Fruit fly (Drosophila melanogaster) whole organism, wandering third instar larva: Measurements from ENCODE around the gene CG15544.

ENCODE experiments used
- Abd-B ChIP-seq: fragments of >200 bp; optimal IDR thresholded peaks from 2 replicates; lab custom pipeline; 2017; ENCODE audit warnings: missing biosample characterization, missing genetic modification characterization
- CG32264 ChIP-seq: fragments of 200-800 bp; sonication (Bioruptor generic); optimal IDR thresholded peaks from 2 replicates; lab custom pipeline; 2016; ENCODE audit warnings: missing biosample characterization, missing genetic modification characterization
- CG9705 ChIP-seq: fragments of 200-800 bp; sonication (Bioruptor generic); optimal IDR thresholded peaks from 2 replicates; lab custom pipeline; 2018; ENCODE audit warnings: missing biosample characterization, mild to moderate bottlenecking, missing genetic modification characterization
- CrebA ChIP-seq: fragments of 200-800 bp; sonication (Bioruptor generic); optimal IDR thresholded peaks from 2 replicates; lab custom pipeline; 2016; ENCODE audit warnings: missing biosample characterization, mild to moderate bottlenecking, missing genetic modification characterization, borderline replicate concordance
- Dfd ChIP-seq: fragments of >200 bp; optimal IDR thresholded peaks from 2 replicates; lab custom pipeline; 2017; ENCODE audit warnings: missing biosample characterization, missing genetic modification characterization
- Dif ChIP-seq: fragments of 200-275, 200-300 bp; sonication (Bioruptor generic); optimal IDR thresholded peaks from 2 replicates; lab custom pipeline; 2018; ENCODE audit warnings: missing biosample characterization, missing genetic modification characterization; ENCODE audit not compliant: partially characterized antibody
- HLH106 ChIP-seq: fragments of 200-800 bp; optimal IDR thresholded peaks from 3 replicates; lab custom pipeline; 2019; ENCODE audit warnings: missing biosample characterization, mild to moderate bottlenecking, missing genetic modification characterization, moderate library complexity
- Hnf4 ChIP-seq: fragments of 200-800 bp; sonication (Bioruptor generic); optimal IDR thresholded peaks from 2 replicates; lab custom pipeline; 2016; ENCODE audit warnings: missing biosample characterization, mild to moderate bottlenecking, missing genetic modification characterization
- Hr83 ChIP-seq: fragments of 200-300 bp; sonication (Bioruptor generic); optimal IDR thresholded peaks from 2 replicates; lab custom pipeline; 2016; ENCODE audit warnings: missing biosample characterization, mild to moderate bottlenecking, missing genetic modification characterization, moderate library complexity; ENCODE audit not compliant: poor library complexity, severe bottlenecking
- Jra ChIP-seq: sonication (Bioruptor generic); optimal IDR thresholded peaks from 2 replicates; lab custom pipeline; 2016; ENCODE audit warnings: missing biosample characterization, missing genetic modification characterization
- OdsH ChIP-seq: fragments of 200-800 bp; sonication (Bioruptor generic); optimal IDR thresholded peaks from 2 replicates; lab custom pipeline; 2016; ENCODE audit warnings: missing biosample characterization, mild to moderate bottlenecking, missing genetic modification characterization
- Sp1 ChIP-seq: fragments of 200-800 bp; sonication (Bioruptor generic); optimal IDR thresholded peaks from 3 replicates; lab custom pipeline; 2019; ENCODE audit warnings: missing biosample characterization, mild to moderate bottlenecking, missing genetic modification characterization, moderate library complexity
- Vsx2 ChIP-seq: fragments of 200-300, 225-300 bp; sonication (Bioruptor generic); optimal IDR thresholded peaks from 2 replicates; lab custom pipeline; 2018; ENCODE audit warnings: missing biosample characterization, missing genetic modification characterization; ENCODE audit not compliant: partially characterized antibody
- br ChIP-seq: fragments of 200-800 bp; sonication (Bioruptor generic); optimal IDR thresholded peaks from 2 replicates; lab custom pipeline; 2016; ENCODE audit warnings: missing biosample characterization, missing genetic modification characterization
- brk ChIP-seq: fragments of 200-800 bp; sonication (Bioruptor generic); optimal IDR thresholded peaks from 2 replicates; lab custom pipeline; 2016; ENCODE audit warnings: missing biosample characterization, mild to moderate bottlenecking, missing genetic modification characterization
- dl ChIP-seq, 2 experiments: fragments of 175-275, 200-275 bp in 1 of 2; fragments of 200-275 bp in 1 of 2; sonication (Bioruptor generic); optimal IDR thresholded peaks; lab custom pipeline; 2018; ENCODE audit warnings: mild to moderate bottlenecking in 2 of 2, missing biosample characterization in 2 of 2, missing genetic modification characterization in 2 of 2, moderate library complexity in 2 of 2; ENCODE audit not compliant: partially characterized antibody in 2 of 2, insufficient read depth in 1 of 2
- dsf ChIP-seq: sonication (Bioruptor generic); optimal IDR thresholded peaks from 2 replicates; lab custom pipeline; 2016; ENCODE audit warnings: missing biosample characterization, missing genetic modification characterization, borderline replicate concordance
- ey ChIP-seq: fragments of 200-800 bp; sonication (Bioruptor generic); optimal IDR thresholded peaks from 2 replicates; lab custom pipeline; 2016; ENCODE audit warnings: missing biosample characterization, missing genetic modification characterization
- foxo ChIP-seq, 2 experiments: fragments of 200-800 bp; sonication (Bioruptor generic); optimal IDR thresholded peaks; 2 replicates in 1 of 2; 3 replicates in 1 of 2; lab custom pipeline; 2016 to 2017; ENCODE audit warnings: missing biosample characterization in 2 of 2, missing genetic modification characterization in 2 of 2
- fru ChIP-seq: fragments of 200-800 bp; sonication (Bioruptor generic); optimal IDR thresholded peaks from 3 replicates; lab custom pipeline; 2016; ENCODE audit warnings: missing biosample characterization, mild to moderate bottlenecking, missing genetic modification characterization
- h ChIP-seq: fragments of 200-800 bp; sonication (Bioruptor generic); optimal IDR thresholded peaks from 3 replicates; lab custom pipeline; 2016; ENCODE audit warnings: missing biosample characterization, mild to moderate bottlenecking, missing genetic modification characterization
- jim ChIP-seq: fragments of 175-275, 200-325 bp; sonication (Bioruptor generic); optimal IDR thresholded peaks from 2 replicates; lab custom pipeline; 2016; ENCODE audit warnings: missing biosample characterization, mild to moderate bottlenecking, missing genetic modification characterization
- rgr ChIP-seq: fragments of 200-800 bp; sonication (Bioruptor generic); optimal IDR thresholded peaks from 3 replicates; lab custom pipeline; 2016; ENCODE audit warnings: missing biosample characterization, mild to moderate bottlenecking, missing genetic modification characterization
- sage ChIP-seq: fragments of 200-800 bp; sonication (Bioruptor generic); optimal IDR thresholded peaks from 2 replicates; lab custom pipeline; 2016; ENCODE audit warnings: missing biosample characterization, mild to moderate bottlenecking, missing genetic modification characterization
- sv ChIP-seq: fragments of 200-800 bp; sonication (Bioruptor generic); optimal IDR thresholded peaks from 3 replicates; lab custom pipeline; 2016; ENCODE audit warnings: missing biosample characterization, missing genetic modification characterization
- tai ChIP-seq: sonication (Bioruptor generic); optimal IDR thresholded peaks from 2 replicates; lab custom pipeline; 2016; ENCODE audit warnings: missing biosample characterization, missing genetic modification characterization
- woc ChIP-seq: sonication (Bioruptor generic); optimal IDR thresholded peaks from 2 replicates; lab custom pipeline; 2016; ENCODE audit warnings: missing biosample characterization, mild to moderate bottlenecking, missing genetic modification characterization

CG15544 gene

DNA sequence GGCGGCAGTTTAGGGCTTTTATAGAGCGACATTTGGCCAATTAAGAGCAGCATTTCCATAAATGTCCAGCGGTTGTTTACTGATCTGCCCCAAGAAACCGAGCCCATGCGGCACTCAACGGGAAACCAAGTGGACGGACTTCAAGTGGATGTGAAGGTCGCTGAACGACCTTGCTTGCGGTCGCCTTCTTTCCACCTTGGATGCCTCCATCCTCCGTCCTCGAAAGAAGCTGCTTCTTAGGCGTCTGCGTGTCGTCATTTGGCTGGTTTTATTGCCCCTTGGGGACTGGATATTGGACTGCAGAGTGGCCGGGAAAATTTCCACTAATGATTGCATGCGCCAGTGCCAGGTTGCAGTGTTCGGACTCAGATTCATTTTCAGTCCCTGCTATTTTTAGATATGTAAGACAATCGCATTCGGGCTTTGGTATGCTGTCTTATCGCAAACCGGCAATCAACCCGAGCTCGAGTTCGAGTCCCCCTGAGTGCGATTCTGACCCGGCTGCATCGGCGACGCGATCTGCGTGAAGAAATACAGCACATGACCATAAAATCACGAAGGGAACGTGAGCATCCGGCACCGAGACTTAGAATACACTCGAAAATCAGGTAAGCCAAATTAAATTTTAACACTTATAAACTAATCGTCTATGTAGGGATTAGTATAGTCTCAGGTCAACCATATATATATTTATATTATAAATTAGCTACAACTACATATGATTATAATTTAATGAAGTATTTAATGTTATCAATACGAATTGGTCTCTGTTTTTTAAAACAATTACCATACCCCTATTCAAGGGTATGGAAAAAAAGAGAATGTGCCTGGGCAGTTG, 15.2 kb downstream of the CG15544 start (continued):
- TF ChIP-seq tai (GFP tag; lab: Kevin White, UChicago) (no peak), CrebA (GFP tag; lab: Kevin White, UChicago) (no peak), dl (GFP tag; optimal IDR thresholded peaks at IDR 0.05; lab: Kevin White, UChicago; ENCODE audit: insufficient read depth in 1 of 2, partially characterized antibody in 2 of 2) (no peak)

dm6 chr3R:30843709-30844108, 16.1 kb downstream of the CG15544 start:
- TF ChIP-seq Dif (GFP tag; lab: Kevin White, UChicago) = no peak
- TF ChIP-seq fru (GFP tag; lab: Kevin White, UChicago) = peak; percentile 45
- peak in 1 of 2 experiments; percentile 16 for TF ChIP-seq foxo (GFP tag; optimal IDR thresholded peaks at IDR 0.05; lab: Kevin White, UChicago)
- TF ChIP-seq ey = peak; percentile 5
- TF ChIP-seq HLH106 = peak; percentile 36
- no peak for TF ChIP-seq Abd-B (GFP tag; lab: Kevin White, UChicago)
- TF ChIP-seq sv = no peak
- no peak for TF ChIP-seq Jra (GFP tag; lab: Kevin White, UChicago)

DNA sequence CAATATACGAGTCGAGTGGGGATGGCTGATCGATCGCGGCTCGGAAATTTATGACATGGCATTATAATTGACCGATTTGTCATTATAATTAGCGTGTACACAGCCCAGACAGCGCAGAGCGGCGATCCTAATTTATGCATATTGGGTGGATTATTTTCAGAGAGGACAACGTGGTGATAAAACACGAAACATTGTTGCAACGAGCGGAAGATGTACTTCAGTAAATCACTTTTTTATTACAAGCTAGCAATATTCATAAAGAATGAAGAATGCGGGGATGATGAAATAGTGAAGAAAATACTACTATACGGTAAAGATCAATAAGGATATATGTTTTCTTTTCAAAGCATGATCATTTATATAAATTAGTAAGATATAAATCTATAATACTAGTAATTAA, 16.8 kb downstream of the CG15544 start:
- TF ChIP-seq CG32264 (GFP tag; lab: Kevin White, UChicago) = no peak
- no peak for TF ChIP-seq Vsx2 (GFP tag; lab: Kevin White, UChicago)

DNA sequence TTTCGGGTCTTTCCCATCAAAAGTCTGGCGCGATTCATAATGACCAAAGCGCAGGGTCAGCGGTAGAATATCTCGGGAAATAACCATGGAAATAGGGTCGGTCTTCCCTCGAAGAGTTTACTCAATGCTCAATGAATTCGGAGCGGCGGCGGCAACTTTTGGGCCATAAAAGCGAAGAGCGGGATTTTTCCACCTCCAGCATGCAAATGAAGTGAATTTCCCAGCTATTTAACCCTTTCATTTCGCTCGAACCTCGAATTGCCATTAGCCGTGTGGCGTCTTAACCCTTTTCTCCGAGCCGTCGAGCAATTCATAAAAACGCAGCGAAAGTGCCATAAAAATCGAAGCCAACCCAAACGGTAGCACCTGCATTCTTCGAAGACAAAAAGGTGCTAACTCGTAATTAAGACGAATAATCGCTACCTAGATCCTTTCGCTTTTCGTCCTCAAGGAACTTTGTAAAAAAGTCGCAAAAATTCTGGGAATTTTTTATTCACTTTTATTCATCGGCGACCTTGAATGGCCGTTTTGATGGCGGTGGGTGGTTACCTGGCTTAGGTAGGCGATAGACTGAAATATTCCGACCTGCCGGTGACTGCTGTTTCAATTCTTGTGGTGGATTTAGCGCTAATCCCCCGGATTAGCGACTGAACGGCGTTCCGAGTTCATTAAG, 22.0 kb downstream of the CG15544 start:
- TF ChIP-seq brk = no peak
- TF ChIP-seq OdsH (GFP tag; lab: Kevin White, UChicago) = no peak

dm6 chr3R:30850460-30850859, 22.8 kb downstream of the CG15544 start:
- TF ChIP-seq CG9705 (GFP tag; lab: Kevin White, UChicago) = no peak

dm6 chr3R:30851843-30852365, 24.3 kb downstream of the CG15544 start, which contains the start of gene tll:
Gene tll, plus strand, starts transcription at chr3R:30852315.
- TF ChIP-seq jim (GFP tag; lab: Kevin White, UChicago) (no peak), dsf (GFP tag; lab: Kevin White, UChicago) (no peak), Sp1 (GFP tag; lab: Kevin White, UChicago) (no peak), rgr (GFP tag; lab: Kevin White, UChicago) (no peak), Hr83 (GFP tag; lab: Kevin White, UChicago) (no peak), dl (GFP tag; optimal IDR thresholded peaks at IDR 0.05; lab: Kevin White, UChicago; ENCODE audit: insufficient read depth in 1 of 2, partially characterized antibody in 2 of 2) (no peak), Abd-B (GFP tag; lab: Kevin White, UChicago) (no peak), Vsx2 (GFP tag; lab: Kevin White, UChicago) (no peak), h (no peak)

DNA sequence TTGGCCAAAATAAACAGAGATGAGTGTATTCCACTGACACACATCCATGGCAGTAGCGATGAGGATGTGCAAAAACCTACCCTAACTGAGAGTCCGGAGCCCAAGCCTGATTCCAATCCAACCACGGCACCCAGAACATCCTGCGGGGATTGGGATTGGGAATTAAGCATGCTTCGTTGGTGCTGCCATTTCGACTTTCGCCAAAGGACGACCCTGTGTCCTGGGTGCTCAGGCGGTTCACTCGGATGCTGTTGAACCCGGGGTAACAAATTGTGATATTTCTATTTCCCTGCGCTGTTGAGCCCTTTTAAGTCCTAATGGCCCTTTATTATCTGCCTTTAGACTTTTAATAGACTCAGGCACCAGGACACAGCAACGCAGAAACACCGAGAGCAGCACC, 27.6 kb downstream of the CG15544 start:
- TF ChIP-seq Jra (GFP tag; lab: Kevin White, UChicago) (no peak), CG32264 (GFP tag; lab: Kevin White, UChicago) (no peak), ey (no peak), dl (GFP tag; optimal IDR thresholded peaks at IDR 0.05; lab: Kevin White, UChicago; ENCODE audit: insufficient read depth in 1 of 2, partially characterized antibody in 2 of 2) (no peak), Dfd (GFP tag; lab: Kevin White, UChicago) (no peak), br (GFP tag; lab: Kevin White, UChicago) (no peak), Hnf4 (no peak), CrebA (GFP tag; lab: Kevin White, UChicago) (no peak), sage (GFP tag; lab: Kevin White, UChicago) (no peak), HLH106 (no peak), woc (GFP tag; lab: Kevin White, UChicago) (no peak), sv (no peak), Hr83 (GFP tag; lab: Kevin White, UChicago) (no peak)
